Worm (Caenorhabditis elegans) whole organism, mixed stage, embryonic: ENCODE data around the gene str-77.

Experiments
- M03D4.4 ChIP-seq: sonication (generic microtip); optimal IDR thresholded peaks from 2 replicates; lab custom pipeline; 2017; ENCODE audit warnings: mild to moderate bottlenecking, missing genetic modification characterization, missing compliant biosample characterization
- bed-3 ChIP-seq: fragments of 200-800 bp; sonication (Bioruptor generic); optimal IDR thresholded peaks from 3 replicates; lab custom pipeline; 2018; ENCODE audit warnings: mild to moderate bottlenecking, missing genetic modification characterization, moderate library complexity, missing compliant biosample characterization
- blmp-1 ChIP-seq: fragments of 150-350 bp; optimal IDR thresholded peaks from 2 replicates; lab custom pipeline; 2014; ENCODE audit warnings: missing biosample characterization, missing genetic modification characterization
- ceh-39 ChIP-seq: fragments of 150-350 bp; optimal IDR thresholded peaks from 2 replicates; lab custom pipeline; 2014; ENCODE audit warnings: missing biosample characterization, missing genetic modification characterization
- ceh-43 ChIP-seq: fragments of 200-800 bp; sonication (Bioruptor generic); optimal IDR thresholded peaks from 2 replicates; lab custom pipeline; 2018; ENCODE audit warnings: mild to moderate bottlenecking, missing genetic modification characterization, moderate library complexity, missing compliant biosample characterization
- ceh-83 ChIP-seq: fragments of 200-800 bp; sonication (Bioruptor generic); optimal IDR thresholded peaks from 2 replicates; lab custom pipeline; 2018; ENCODE audit warnings: mild to moderate bottlenecking, missing genetic modification characterization, missing compliant biosample characterization
- ces-1 ChIP-seq: fragments of 150-350 bp; optimal IDR thresholded peaks from 2 replicates; lab custom pipeline; 2014; ENCODE audit warnings: missing biosample characterization, missing genetic modification reagents, missing genetic modification characterization
- cnd-1 ChIP-seq: fragments of 200-800 bp; sonication (Bioruptor generic); optimal IDR thresholded peaks from 2 replicates; lab custom pipeline; 2018; ENCODE audit warnings: mild to moderate bottlenecking, missing genetic modification characterization, missing compliant biosample characterization
- drap-1 ChIP-seq: fragments of 200-800 bp; sonication (Bioruptor generic); optimal IDR thresholded peaks from 3 replicates; lab custom pipeline; 2018; ENCODE audit warnings: mild to moderate bottlenecking, missing genetic modification characterization, missing compliant biosample characterization
- elt-1 ChIP-seq: sonication (generic microtip); optimal IDR thresholded peaks from 2 replicates; lab custom pipeline; 2017; ENCODE audit warnings: missing genetic modification characterization, mild to moderate bottlenecking, missing compliant biosample characterization, antibody characterized with exemption, moderate library complexity, borderline replicate concordance; ENCODE audit not compliant: insufficient read depth
- elt-3 ChIP-seq: fragments of 150-350 bp; optimal IDR thresholded peaks from 2 replicates; lab custom pipeline; 2014; ENCODE audit warnings: missing biosample characterization, missing genetic modification characterization
- flh-1 ChIP-seq: fragments of 200-800 bp; sonication (Bioruptor generic); optimal IDR thresholded peaks from 2 replicates; lab custom pipeline; 2018; ENCODE audit warnings: mild to moderate bottlenecking, missing genetic modification characterization, moderate library complexity, missing compliant biosample characterization
- ham-2 ChIP-seq: fragments of 200-800 bp; sonication (Bioruptor generic); optimal IDR thresholded peaks from 2 replicates; lab custom pipeline; 2018; ENCODE audit warnings: mild to moderate bottlenecking, missing genetic modification characterization, missing compliant biosample characterization
- hlh-1 ChIP-seq: fragments of 150-350 bp; optimal IDR thresholded peaks from 2 replicates; lab custom pipeline; 2014; ENCODE audit warnings: missing biosample characterization, missing genetic modification reagents, missing genetic modification characterization
- lin-13 ChIP-seq: fragments of 150-350 bp; optimal IDR thresholded peaks from 2 replicates; lab custom pipeline; 2014; ENCODE audit warnings: missing biosample characterization, missing genetic modification characterization
- lsy-2 ChIP-seq: fragments of 150-350 bp; optimal IDR thresholded peaks from 2 replicates; lab custom pipeline; 2014; ENCODE audit warnings: missing biosample characterization, missing genetic modification characterization
- mab-5 ChIP-seq: fragments of 150-350 bp; optimal IDR thresholded peaks from 2 replicates; lab custom pipeline; 2014; ENCODE audit warnings: missing biosample characterization, missing genetic modification characterization
- mep-1 ChIP-seq: fragments of 150-350 bp; optimal IDR thresholded peaks from 2 replicates; lab custom pipeline; 2017; ENCODE audit warnings: missing biosample characterization, missing genetic modification reagents, missing genetic modification characterization, inconsistent platforms
- nhr-12 ChIP-seq: fragments of 150-350 bp; optimal IDR thresholded peaks from 2 replicates; lab custom pipeline; 2014; ENCODE audit warnings: missing biosample characterization, missing genetic modification characterization
- nhr-2 ChIP-seq: fragments of 150-350 bp; optimal IDR thresholded peaks from 2 replicates; lab custom pipeline; 2014; ENCODE audit warnings: missing biosample characterization, missing genetic modification characterization
- nhr-237 ChIP-seq: fragments of 150-350 bp; optimal IDR thresholded peaks from 2 replicates; lab custom pipeline; 2014; ENCODE audit warnings: missing biosample characterization, missing genetic modification characterization
- nhr-28 ChIP-seq: fragments of 150-350 bp; optimal IDR thresholded peaks from 2 replicates; lab custom pipeline; 2014; ENCODE audit warnings: missing biosample characterization, missing genetic modification characterization
- nhr-76 ChIP-seq: sonication (generic microtip); optimal IDR thresholded peaks from 2 replicates; lab custom pipeline; 2017; ENCODE audit warnings: missing biosample characterization, missing genetic modification characterization
- pha-4 ChIP-seq: fragments of 150-350 bp; optimal IDR thresholded peaks from 2 replicates; lab custom pipeline; 2018; ENCODE audit warnings: missing biosample characterization, missing genetic modification reagents, missing genetic modification characterization
- sem-2 ChIP-seq: fragments of 200-800 bp; sonication (Bioruptor generic); optimal IDR thresholded peaks from 2 replicates; lab custom pipeline; 2018; ENCODE audit warnings: mild to moderate bottlenecking, missing genetic modification characterization, missing compliant biosample characterization
- snpc-4 ChIP-seq: fragments of 150-350 bp; optimal IDR thresholded peaks from 2 replicates; lab custom pipeline; 2014; ENCODE audit warnings: missing biosample characterization, missing genetic modification characterization
- sptf-1 ChIP-seq: sonication (generic microtip); optimal IDR thresholded peaks from 2 replicates; lab custom pipeline; 2017; ENCODE audit warnings: mild to moderate bottlenecking, missing genetic modification characterization, moderate library complexity, missing compliant biosample characterization
- tbx-8 ChIP-seq: fragments of 200-800 bp; sonication (Bioruptor generic); optimal IDR thresholded peaks from 2 replicates; lab custom pipeline; 2018; ENCODE audit warnings: mild to moderate bottlenecking, missing genetic modification characterization, moderate library complexity, missing compliant biosample characterization
- unc-120 ChIP-seq: sonication (generic microtip); optimal IDR thresholded peaks from 2 replicates; lab custom pipeline; 2017; ENCODE audit warnings: missing genetic modification characterization, missing compliant biosample characterization; ENCODE audit not compliant: poor library complexity, severe bottlenecking
- unc-62 ChIP-seq: fragments of 150-350 bp; optimal IDR thresholded peaks from 2 replicates; lab custom pipeline; 2014; ENCODE audit warnings: missing biosample characterization, missing genetic modification reagents, missing genetic modification characterization
- zip-8 ChIP-seq: fragments of 150-350 bp; optimal IDR thresholded peaks from 2 replicates; lab custom pipeline; 2014; ENCODE audit warnings: missing biosample characterization, missing genetic modification characterization
- ztf-11 ChIP-seq: fragments of 150-350 bp; optimal IDR thresholded peaks from 2 replicates; lab custom pipeline; 2014; ENCODE audit warnings: missing biosample characterization, missing genetic modification characterization

Gene str-77

DNA sequence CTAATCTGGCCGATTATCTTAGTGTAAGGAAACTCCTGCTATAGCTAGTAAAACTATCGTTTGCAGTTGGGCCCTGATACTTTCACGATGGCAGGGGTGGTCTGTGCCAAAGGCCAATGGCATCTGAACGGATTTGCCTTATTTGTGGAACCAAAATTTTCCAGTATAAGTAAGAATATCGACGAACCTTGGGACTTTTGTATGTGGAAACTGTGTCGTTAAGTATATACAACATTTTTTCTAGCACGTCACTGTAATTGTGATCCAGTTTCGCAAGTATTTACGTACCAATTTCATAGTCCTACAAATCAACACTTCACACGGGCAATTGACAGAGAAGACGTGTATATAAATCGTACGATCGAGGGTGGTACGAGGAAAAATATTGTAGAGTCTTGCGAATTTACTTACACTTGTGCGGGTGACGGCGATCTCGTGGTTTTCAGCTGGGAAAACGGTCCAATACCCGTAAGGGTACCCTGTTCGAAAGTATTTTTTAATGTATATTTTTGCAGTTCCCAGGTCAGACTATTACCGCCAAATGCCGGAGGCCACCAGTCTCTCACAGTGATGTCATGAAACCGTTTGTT is 12.4 kb upstream of the str-77 start:
- TF ChIP-seq sptf-1 (no peak), elt-3 (no peak), tbx-8 (no peak), unc-120 (tag; lab: Kevin White, UChicago) (no peak), cnd-1 (tag; lab: Kevin White, UChicago) (no peak), sem-2 (no peak), zip-8 (tag; lab: Kevin White, UChicago) (no peak), elt-1 (tag; lab: Kevin White, UChicago) (no peak), ces-1 (GFP tag; lab: Kevin White, UChicago) (no peak), nhr-12 (no peak), ceh-43 (GFP tag; lab: Kevin White, UChicago) (no peak), lsy-2 (tag; lab: Kevin White, UChicago) (no peak), M03D4.4 (no peak), ham-2 (no peak), mep-1 (tag; lab: Kevin White, UChicago) (no peak), flh-1 (GFP tag; lab: Kevin White, UChicago) (no peak), ztf-11 (tag; lab: Kevin White, UChicago) (no peak), blmp-1 (no peak)

DNA sequence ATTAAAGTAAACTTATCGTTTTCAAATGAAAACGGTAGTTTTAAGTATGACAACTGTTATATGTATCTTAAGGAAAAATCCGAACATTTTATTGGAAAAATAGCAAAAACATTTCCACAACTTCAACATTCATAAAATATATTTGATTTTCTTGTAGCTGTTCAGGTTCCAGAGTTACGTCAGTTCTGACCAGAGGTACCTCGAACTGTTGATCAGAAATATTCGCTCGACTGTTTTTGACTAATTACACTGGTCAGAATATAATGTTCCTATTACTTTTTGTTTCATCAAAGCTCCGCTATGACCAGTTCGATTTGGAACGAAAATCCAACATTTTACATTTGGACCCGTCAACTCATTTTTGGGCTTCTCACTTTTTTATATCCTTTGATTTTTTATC is 11.7 kb upstream of the str-77 start, which contains the start of gene srh-31:
Gene srh-31, plus strand, starts transcription at position 301 of the 400 bp plus-strand sequence.
- no peak for TF ChIP-seq mab-5 (tag; lab: Kevin White, UChicago)
- no peak for TF ChIP-seq nhr-28 (tag; lab: Kevin White, UChicago)
- TF ChIP-seq mep-1 (tag; lab: Kevin White, UChicago): no peak

DNA sequence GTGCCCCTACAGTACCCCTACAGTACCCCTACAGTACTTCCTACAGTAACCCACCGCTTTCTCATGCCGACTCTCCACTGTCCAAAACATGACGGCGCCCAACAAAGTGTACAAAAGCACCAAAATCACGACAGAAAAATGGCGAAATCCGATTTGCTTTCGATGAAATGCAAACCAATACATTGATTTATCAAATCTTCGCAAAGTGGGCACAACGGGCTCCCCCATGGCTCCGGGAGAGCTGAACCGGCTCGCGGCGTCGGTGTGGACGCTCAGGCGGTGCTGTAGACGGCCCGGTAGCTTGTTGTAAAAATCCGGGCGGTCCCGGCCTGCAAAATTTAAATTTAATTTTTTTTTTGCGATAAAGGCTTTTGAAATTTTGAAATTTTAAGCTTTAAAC is 6.4 kb upstream of the str-77 start:
- TF ChIP-seq pha-4 (tag; lab: Kevin White, UChicago): no peak
- no peak for TF ChIP-seq nhr-2 (tag; lab: Kevin White, UChicago)
- no peak for TF ChIP-seq lsy-2 (tag; lab: Kevin White, UChicago)
- no peak for TF ChIP-seq mab-5 (tag; lab: Kevin White, UChicago)
- TF ChIP-seq ceh-83 (GFP tag; lab: Kevin White, UChicago): no peak
- TF ChIP-seq drap-1 (GFP tag; lab: Kevin White, UChicago): no peak
- TF ChIP-seq snpc-4 (tag; lab: Kevin White, UChicago): no peak
- TF ChIP-seq nhr-12: no peak

DNA sequence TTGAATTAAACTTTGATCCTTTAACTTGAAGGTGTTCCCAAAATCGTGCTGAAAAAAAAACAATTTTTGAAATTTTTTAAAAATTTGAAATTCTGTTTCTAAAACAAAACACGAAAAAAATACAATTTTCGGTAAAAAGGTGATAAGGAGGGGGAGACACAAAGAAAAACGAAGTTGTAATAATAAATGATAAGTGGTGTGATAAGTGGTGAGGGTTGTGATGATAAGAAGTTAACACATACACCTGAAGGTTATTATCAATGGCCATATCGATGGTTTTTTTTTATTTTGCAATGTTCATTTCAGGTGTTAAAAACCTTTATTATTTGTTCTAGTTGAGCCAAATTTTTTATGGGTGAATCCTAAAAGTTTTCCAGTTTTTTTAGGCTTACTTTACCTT is 4.4 kb upstream of the str-77 start, which contains the start of gene twk-33:
Gene twk-33, minus strand, starts transcription at position 48 of the 400 bp plus-strand sequence.
- TF ChIP-seq mab-5 (tag; lab: Kevin White, UChicago) (no peak), nhr-12 (no peak), nhr-2 (tag; lab: Kevin White, UChicago) (no peak), lsy-2 (tag; lab: Kevin White, UChicago) (no peak), ceh-39 (tag; lab: Kevin White, UChicago) (no peak), nhr-76 (tag; lab: Kevin White, UChicago) (no peak), bed-3 (GFP tag; lab: Kevin White, UChicago) (no peak), mep-1 (tag; lab: Kevin White, UChicago) (no peak), nhr-237 (tag; lab: Kevin White, UChicago) (no peak), hlh-1 (no peak)
- TF ChIP-seq, all 35 proteins: peak for 0

DNA sequence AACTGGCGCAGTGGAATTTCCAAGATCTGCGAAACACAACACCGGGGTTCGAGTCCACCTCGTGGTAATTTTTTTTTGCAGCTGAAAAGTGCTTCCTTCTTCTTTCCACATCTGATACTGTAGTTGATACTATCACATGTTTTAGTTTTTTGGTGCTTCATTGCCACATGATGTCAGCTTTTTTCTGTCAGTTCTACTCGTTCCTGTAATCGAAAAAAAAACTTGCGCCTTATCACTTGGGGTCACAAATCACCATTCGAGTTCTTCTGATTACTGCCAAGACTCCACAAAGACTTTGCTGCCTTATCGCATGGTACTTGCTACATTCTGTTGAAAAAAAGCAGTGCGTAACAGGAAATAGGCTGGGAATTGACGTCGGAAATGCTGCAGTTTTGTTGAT is 3.0 kb downstream of the str-77 start:
- TF ChIP-seq zip-8 (tag; lab: Kevin White, UChicago) (no peak), lin-13 (tag; lab: Kevin White, UChicago) (no peak), unc-62 (GFP tag; lab: Kevin White, UChicago) (no peak)
- TF ChIP-seq, all 35 proteins: peak for 0
